Fruit fly (Drosophila melanogaster): ENCODE data around the gene CG46458.

DNA sequence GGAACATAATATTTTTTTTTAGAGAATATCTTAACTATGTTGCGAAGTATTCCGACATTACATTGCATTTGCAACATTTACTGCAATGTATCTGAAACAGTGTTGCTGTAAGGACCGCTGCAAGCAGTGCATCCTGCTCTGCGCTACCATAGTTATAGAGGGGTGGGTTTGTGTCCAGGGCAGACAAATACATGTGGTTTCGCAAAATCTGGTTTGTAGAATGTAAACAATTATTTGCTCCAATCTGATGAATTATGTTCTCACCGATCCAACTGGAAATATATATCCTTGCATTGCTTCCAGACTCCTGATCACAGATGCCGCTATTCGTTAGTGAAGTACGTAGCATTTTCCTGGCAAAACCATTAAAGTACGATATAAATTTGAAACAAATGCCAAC, 103.9 kb downstream of the CG46458 start:
- TF ChIP-seq psq (optimal IDR thresholded peaks at IDR 0.05) (no peak), h (optimal IDR thresholded peaks at IDR 0.05) (no peak), Myc (optimal IDR thresholded peaks at IDR 0.05) (no peak), ttk (optimal IDR thresholded peaks at IDR 0.05) (no peak), Sin3A (optimal IDR thresholded peaks at IDR 0.05) (no peak)
